Worm (Caenorhabditis elegans): ENCODE data around the gene dhs-19.

Gene dhs-19

ce11 chrV:11528633-11529327, 38.5 kb upstream of the dhs-19 start:
- TF ChIP-seq hlh-1 (tag; optimal IDR thresholded peaks at IDR 0.05), result peak; percentile 11
- peak; percentile 19 for TF ChIP-seq unc-120 (tag; optimal IDR thresholded peaks at IDR 0.05; ENCODE audit: poor library complexity, severe bottlenecking)
- no peak for TF ChIP-seq zip-8 (tag; optimal IDR thresholded peaks at IDR 0.05)

DNA sequence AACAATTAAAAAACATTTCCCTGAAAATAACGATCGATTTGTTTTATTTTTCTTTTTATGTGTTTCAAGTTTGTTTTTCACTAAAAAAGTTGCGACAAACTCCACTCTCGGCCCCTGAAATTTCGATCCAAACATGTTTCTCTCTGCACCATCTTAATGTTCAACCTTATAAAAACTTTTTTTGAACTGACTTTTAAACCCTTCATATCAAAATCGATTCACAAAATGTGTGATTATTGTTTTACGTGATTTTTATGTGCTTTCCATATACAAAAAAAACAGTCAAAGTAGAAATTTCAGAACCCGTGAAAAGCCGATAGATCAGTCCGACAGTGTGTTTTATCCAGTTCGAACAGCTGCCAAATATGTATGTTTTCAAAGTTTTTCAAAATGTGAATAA, 37.2 kb upstream of the dhs-19 start, which contains the start of gene ccch-1:
TSS of gene ccch-1 (plus strand) at position 301 of the 400 bp plus-strand sequence.
- TF ChIP-seq tbx-8 (GFP tag; optimal IDR thresholded peaks at IDR 0.05) (no peak), hlh-1 (tag; optimal IDR thresholded peaks at IDR 0.05) (no peak), elt-3 (tag; optimal IDR thresholded peaks at IDR 0.05) (no peak), pha-4 (tag; optimal IDR thresholded peaks at IDR 0.05) (no peak), ztf-11 (tag; optimal IDR thresholded peaks at IDR 0.05) (no peak), drap-1 (GFP tag; optimal IDR thresholded peaks at IDR 0.05) (no peak), mab-5 (tag; optimal IDR thresholded peaks at IDR 0.05) (no peak), lin-13 (tag; optimal IDR thresholded peaks at IDR 0.05) (no peak)

DNA sequence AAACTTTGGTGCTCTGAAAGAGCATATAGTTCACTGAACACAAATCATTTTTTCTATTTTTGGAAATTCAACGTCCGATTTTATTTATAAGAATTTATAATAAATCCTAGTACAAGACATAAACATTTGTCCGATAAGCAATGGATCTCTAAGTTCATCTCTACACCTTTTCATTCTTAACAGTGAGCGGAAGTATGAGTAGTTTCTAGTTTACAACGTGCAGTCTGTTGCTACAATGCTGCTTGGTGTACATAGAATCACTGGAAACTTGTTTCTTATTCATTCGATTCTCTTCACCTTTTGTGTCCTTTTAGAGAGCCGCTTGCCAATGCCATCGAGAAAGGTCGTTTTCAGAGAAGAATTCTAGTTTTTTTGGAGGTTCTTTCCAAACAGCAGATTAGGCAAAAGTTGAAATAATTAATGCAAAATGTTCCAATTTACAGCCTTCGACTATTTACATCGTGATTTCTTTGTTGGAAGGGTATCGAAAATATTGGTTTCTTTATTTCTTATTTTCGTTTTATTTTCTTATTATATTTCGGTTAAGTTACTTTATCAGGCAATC, 36.7 kb upstream of the dhs-19 start:
- TF ChIP-seq nhr-12 (tag; optimal IDR thresholded peaks at IDR 0.05) (no peak), tbx-8 (GFP tag; optimal IDR thresholded peaks at IDR 0.05) (no peak), lin-32 (GFP tag; optimal IDR thresholded peaks at IDR 0.05) (no peak), elt-3 (tag; optimal IDR thresholded peaks at IDR 0.05) (no peak), nhr-2 (tag; optimal IDR thresholded peaks at IDR 0.05) (no peak), unc-120 (tag; optimal IDR thresholded peaks at IDR 0.05; ENCODE audit: poor library complexity, severe bottlenecking) (no peak), nhr-237 (tag; optimal IDR thresholded peaks at IDR 0.05) (no peak), lsy-2 (tag; optimal IDR thresholded peaks at IDR 0.05) (no peak), ham-2 (GFP tag; optimal IDR thresholded peaks at IDR 0.05) (no peak), unc-62 (GFP tag; optimal IDR thresholded peaks at IDR 0.05) (no peak), ceh-83 (GFP tag; optimal IDR thresholded peaks at IDR 0.05) (no peak), mls-2 (tag; optimal IDR thresholded peaks at IDR 0.05) (no peak)

DNA sequence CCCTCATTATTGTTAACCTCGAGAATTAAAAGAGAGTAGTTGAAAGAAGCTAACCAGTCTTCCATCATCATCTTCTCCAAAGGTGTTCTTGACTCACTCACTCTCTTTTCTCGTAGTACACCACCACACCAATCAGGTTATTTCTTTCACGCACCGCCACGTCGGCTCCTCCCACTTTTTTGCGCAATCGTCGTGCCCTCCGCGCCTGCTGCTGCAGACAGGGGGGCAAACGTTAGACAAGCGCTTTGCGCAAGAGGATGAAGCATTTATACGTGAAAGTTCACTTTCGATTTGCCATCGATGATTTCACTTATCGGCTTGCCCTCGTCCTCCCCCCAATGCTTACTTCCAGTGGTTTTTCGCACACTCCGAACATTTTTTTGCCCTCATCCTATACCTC, 35.1 kb upstream of the dhs-19 start:
- no peak for TF ChIP-seq zip-8 (tag; optimal IDR thresholded peaks at IDR 0.05)
- no peak for TF ChIP-seq elt-1 (tag; optimal IDR thresholded peaks at IDR 0.05; ENCODE audit: borderline replicate concordance, insufficient read depth)
- TF ChIP-seq ham-2 (GFP tag; optimal IDR thresholded peaks at IDR 0.05), result peak; percentile 44
- TF ChIP-seq snpc-4 (tag; optimal IDR thresholded peaks at IDR 0.05), result no peak
- peak; percentile 28 for TF ChIP-seq sptf-1 (tag; optimal IDR thresholded peaks at IDR 0.05)
- TF ChIP-seq blmp-1 (tag; optimal IDR thresholded peaks at IDR 0.05), result peak; percentile 70
- no peak for TF ChIP-seq drap-1 (GFP tag; optimal IDR thresholded peaks at IDR 0.05)
- TF ChIP-seq M03D4.4 (tag; optimal IDR thresholded peaks at IDR 0.05), result no peak

DNA sequence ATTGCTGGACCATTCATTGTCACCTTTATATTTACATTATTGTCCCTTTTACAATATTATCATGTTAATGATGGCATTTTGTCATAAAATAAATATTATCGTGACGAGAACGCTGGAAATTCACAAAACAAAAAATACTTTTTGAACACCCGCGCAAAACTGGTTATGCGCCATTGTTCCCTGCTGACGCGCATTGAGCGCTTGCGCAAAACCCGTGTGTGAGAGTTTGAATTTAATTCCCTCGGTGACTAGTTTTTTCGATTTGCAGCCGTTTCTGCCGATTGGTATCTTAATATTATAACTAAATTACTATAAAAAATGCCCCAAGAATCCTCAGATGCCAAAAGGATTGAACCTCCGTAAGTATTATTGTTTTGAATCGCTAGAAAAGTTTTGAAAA, 31.2 kb upstream of the dhs-19 start, which contains the start of gene pafo-1:
TSS of gene pafo-1 (plus strand) at position 256 of the 400 bp plus-strand sequence.
- TF ChIP-seq nhr-76 (tag; optimal IDR thresholded peaks at IDR 0.05) (no peak), lin-13 (tag; optimal IDR thresholded peaks at IDR 0.05) (peak; percentile 87), sptf-1 (tag; optimal IDR thresholded peaks at IDR 0.05) (no peak), M03D4.4 (tag; optimal IDR thresholded peaks at IDR 0.05) (peak; percentile 76), unc-39 (tag; optimal IDR thresholded peaks at IDR 0.05) (no peak), zip-8 (tag; optimal IDR thresholded peaks at IDR 0.05) (no peak), nhr-12 (tag; optimal IDR thresholded peaks at IDR 0.05) (no peak), flh-1 (GFP tag; optimal IDR thresholded peaks at IDR 0.05) (no peak), blmp-1 (tag; optimal IDR thresholded peaks at IDR 0.05) (no peak), lin-32 (GFP tag; optimal IDR thresholded peaks at IDR 0.05) (no peak), mep-1 (tag; optimal IDR thresholded peaks at IDR 0.05) (peak; percentile 80), cnd-1 (tag; optimal IDR thresholded peaks at IDR 0.05) (peak; percentile 47), elt-3 (tag; optimal IDR thresholded peaks at IDR 0.05) (no peak), elt-1 (tag; optimal IDR thresholded peaks at IDR 0.05; ENCODE audit: borderline replicate concordance, insufficient read depth) (no peak), sem-2 (GFP tag; optimal IDR thresholded peaks at IDR 0.05) (peak; percentile 32), snpc-4 (tag; optimal IDR thresholded peaks at IDR 0.05) (no peak), tbx-8 (GFP tag; optimal IDR thresholded peaks at IDR 0.05) (peak; percentile 43), ceh-83 (GFP tag; optimal IDR thresholded peaks at IDR 0.05) (peak; percentile 19), pha-4 (tag; optimal IDR thresholded peaks at IDR 0.05) (peak; percentile 70), unc-62 (GFP tag; optimal IDR thresholded peaks at IDR 0.05) (no peak), nhr-237 (tag; optimal IDR thresholded peaks at IDR 0.05) (peak; percentile 74), ces-1 (GFP tag; optimal IDR thresholded peaks at IDR 0.05) (no peak), mab-5 (tag; optimal IDR thresholded peaks at IDR 0.05) (no peak), hlh-1 (tag; optimal IDR thresholded peaks at IDR 0.05) (peak; percentile 57), nhr-28 (tag; optimal IDR thresholded peaks at IDR 0.05) (no peak), lsy-2 (tag; optimal IDR thresholded peaks at IDR 0.05) (peak; percentile 75), mls-2 (tag; optimal IDR thresholded peaks at IDR 0.05) (no peak), ceh-39 (tag; optimal IDR thresholded peaks at IDR 0.05) (peak; percentile 20), bed-3 (GFP tag; optimal IDR thresholded peaks at IDR 0.05) (no peak), unc-120 (tag; optimal IDR thresholded peaks at IDR 0.05; ENCODE audit: poor library complexity, severe bottlenecking) (peak; percentile 28), ham-2 (GFP tag; optimal IDR thresholded peaks at IDR 0.05) (no peak), ztf-11 (tag; optimal IDR thresholded peaks at IDR 0.05) (no peak), drap-1 (GFP tag; optimal IDR thresholded peaks at IDR 0.05) (peak; percentile 49), ceh-43 (GFP tag; optimal IDR thresholded peaks at IDR 0.05) (peak; percentile 44), nhr-2 (tag; optimal IDR thresholded peaks at IDR 0.05) (no peak)
